Worm (Caenorhabditis elegans) whole organism, L1 larva: Measurements from ENCODE around the gene dct-15.

Experiments used
- C04F5.9 ChIP-seq: sonication (generic microtip); optimal IDR thresholded peaks from 2 replicates; lab custom pipeline; 2016; ENCODE audit warnings: missing genetic modification characterization, missing compliant biosample characterization
- C16A3.4 ChIP-seq: fragments of 150-350 bp; optimal IDR thresholded peaks from 2 replicates; lab custom pipeline; 2014; ENCODE audit warnings: missing biosample characterization, missing genetic modification characterization
- C34B4.2 ChIP-seq: sonication (generic microtip); optimal IDR thresholded peaks from 2 replicates; lab custom pipeline; 2017; ENCODE audit warnings: mild to moderate bottlenecking, missing genetic modification characterization, missing compliant biosample characterization
- Y116A8C.19 ChIP-seq: sonication (generic microtip); optimal IDR thresholded peaks from 2 replicates; lab custom pipeline; 2016; ENCODE audit warnings: missing compliant biosample characterization, missing genetic modification characterization, borderline replicate concordance
- aly-2 ChIP-seq: fragments of 150-350 bp; optimal IDR thresholded peaks from 2 replicates; lab custom pipeline; 2014; ENCODE audit warnings: missing biosample characterization, missing genetic modification characterization
- ceh-82 ChIP-seq, 3 experiments: fragments of 150-350 bp in 1 of 3; sonication (generic microtip) in 2 of 3; optimal IDR thresholded peaks; 2 replicates each; lab custom pipeline; 2014 to 2017; ENCODE audit warnings: missing biosample characterization in 3 of 3, missing genetic modification characterization in 3 of 3
- ceh-88 ChIP-seq: fragments of 200-800 bp; sonication (Bioruptor generic); IDR thresholded peaks from 2 replicates; pipeline ENCODE4 v1.3.6; 2022; ENCODE audit warnings: missing genetic modification characterization, missing compliant biosample characterization
- efl-1 ChIP-seq, 4 experiments: fragments of 150-350 bp; optimal IDR thresholded peaks in 3 of 4; peaks in 1 of 4; 1 replicate in 1 of 4; 2 replicates in 3 of 4; lab custom pipeline; 2014; ENCODE audit warnings: missing biosample characterization in 2 of 4, missing genetic modification characterization in 2 of 4, missing genetic modification reagents in 2 of 4
- egl-27 ChIP-seq, 2 experiments: fragments of 150-350 bp in 1 of 2; sonication (generic microtip); optimal IDR thresholded peaks; 3 replicates each; lab custom pipeline; 2017 to 2018; ENCODE audit warnings: missing biosample characterization in 2 of 2, missing genetic modification characterization in 2 of 2, missing genetic modification reagents in 2 of 2
- elt-2 ChIP-seq: sonication (generic microtip); optimal IDR thresholded peaks from 2 replicates; lab custom pipeline; 2016; ENCODE audit warnings: missing genetic modification characterization, mild to moderate bottlenecking, inconsistent platforms, missing compliant biosample characterization, missing genetic modification reagents
- elt-3 ChIP-seq, 6 experiments: fragments of 150-350 bp in 1 of 6; sonication (generic microtip); optimal IDR thresholded peaks; 2 replicates each; lab custom pipeline; 2017 to 2018; ENCODE audit warnings: missing biosample characterization in 6 of 6, missing genetic modification characterization in 6 of 6, inconsistent platforms in 1 of 6
- ets-5 ChIP-seq: fragments of 200-800 bp; sonication (Bioruptor generic); IDR thresholded peaks from 2 replicates; pipeline ENCODE4 v1.3.6; 2022; ENCODE audit warnings: missing genetic modification characterization, missing compliant biosample characterization
- fkh-10 ChIP-seq: sonication (generic microtip); optimal IDR thresholded peaks from 2 replicates; lab custom pipeline; 2017; ENCODE audit warnings: missing biosample characterization, missing genetic modification reagents, missing genetic modification characterization
- hlh-4 ChIP-seq: sonication (generic microtip); optimal IDR thresholded peaks from 2 replicates; lab custom pipeline; 2016; ENCODE audit warnings: mild to moderate bottlenecking, missing genetic modification characterization, missing compliant biosample characterization
- hpl-2 ChIP-seq: fragments of 150-350 bp; optimal IDR thresholded peaks from 2 replicates; lab custom pipeline; 2014; ENCODE audit warnings: missing biosample characterization, missing genetic modification reagents, missing genetic modification characterization
- jun-1 ChIP-seq: fragments of 150-350 bp; optimal IDR thresholded peaks from 2 replicates; lab custom pipeline; 2014; ENCODE audit warnings: missing biosample characterization, missing genetic modification reagents, missing genetic modification characterization
- lsy-2 ChIP-seq, 2 experiments: fragments of 150-350 bp; optimal IDR thresholded peaks; 2 replicates each; lab custom pipeline; 2014; ENCODE audit warnings: missing biosample characterization in 2 of 2, missing genetic modification characterization in 2 of 2
- mef-2 ChIP-seq: fragments of 150-350 bp; optimal IDR thresholded peaks from 2 replicates; lab custom pipeline; 2014; ENCODE audit warnings: missing biosample characterization, missing genetic modification characterization
- nhr-12 ChIP-seq: sonication (generic microtip); optimal IDR thresholded peaks from 2 replicates; lab custom pipeline; 2017; ENCODE audit warnings: missing biosample characterization, missing genetic modification characterization
- nhr-19 ChIP-seq: fragments of 200-800 bp; sonication (Bioruptor generic); conservative IDR thresholded peaks from 2 replicates; pipeline ENCODE4 v1.3.6; 2022; ENCODE audit warnings: missing genetic modification characterization, missing compliant biosample characterization
- nhr-20 ChIP-seq: sonication (generic microtip); optimal IDR thresholded peaks from 2 replicates; lab custom pipeline; 2016; ENCODE audit warnings: mild to moderate bottlenecking, missing genetic modification characterization, missing compliant biosample characterization
- nhr-237 ChIP-seq: fragments of 150-350 bp; optimal IDR thresholded peaks from 2 replicates; lab custom pipeline; 2014; ENCODE audit warnings: missing biosample characterization, missing genetic modification characterization
- nhr-28 ChIP-seq: fragments of 150-350 bp; optimal IDR thresholded peaks from 2 replicates; lab custom pipeline; 2014; ENCODE audit warnings: missing biosample characterization, missing genetic modification characterization
- nhr-71 ChIP-seq: sonication (generic microtip); optimal IDR thresholded peaks from 2 replicates; lab custom pipeline; 2016; ENCODE audit warnings: mild to moderate bottlenecking, missing genetic modification characterization, moderate library complexity, missing compliant biosample characterization
- nhr-76 ChIP-seq: sonication (generic microtip); optimal IDR thresholded peaks from 2 replicates; lab custom pipeline; 2017; ENCODE audit warnings: missing biosample characterization, missing genetic modification characterization
- nhr-85 ChIP-seq: sonication (generic microtip); peaks from one replicate; lab custom pipeline; 2016; ENCODE audit warnings: missing genetic modification characterization, inconsistent platforms, missing compliant biosample characterization
- nhr-90 ChIP-seq: sonication (generic microtip); optimal IDR thresholded peaks from 2 replicates; lab custom pipeline; 2016; ENCODE audit warnings: mild to moderate bottlenecking, missing genetic modification characterization, missing compliant biosample characterization; ENCODE audit not compliant: poor library complexity
- pqm-1 ChIP-seq: sonication (generic microtip); optimal IDR thresholded peaks from 3 replicates; lab custom pipeline; 2017; ENCODE audit warnings: missing biosample characterization, missing genetic modification characterization
- snpc-4 ChIP-seq: fragments of 150-350 bp; optimal IDR thresholded peaks from 2 replicates; lab custom pipeline; 2014; ENCODE audit warnings: missing biosample characterization, missing genetic modification characterization
- sup-37 ChIP-seq: fragments of 200-800 bp; sonication (Bioruptor generic); optimal IDR thresholded peaks from 2 replicates; lab custom pipeline; 2018; ENCODE audit warnings: mild to moderate bottlenecking, missing genetic modification characterization, missing compliant biosample characterization
- unc-30 ChIP-seq: sonication (generic microtip); optimal IDR thresholded peaks from 2 replicates; lab custom pipeline; 2017; ENCODE audit warnings: missing biosample characterization, missing genetic modification characterization
- unc-62 ChIP-seq: fragments of 150-350 bp; optimal IDR thresholded peaks from 2 replicates; lab custom pipeline; 2014; ENCODE audit warnings: missing biosample characterization, missing genetic modification reagents, missing genetic modification characterization
- unc-86 ChIP-seq: sonication (generic microtip); optimal IDR thresholded peaks from 2 replicates; lab custom pipeline; 2016; ENCODE audit warnings: missing genetic modification characterization, missing compliant biosample characterization
- unc-98 ChIP-seq: fragments of 200-800 bp; sonication (Bioruptor generic); IDR thresholded peaks from 2 replicates; pipeline ENCODE4 v1.3.6; 2022; ENCODE audit warnings: missing genetic modification characterization, missing compliant biosample characterization
- ztf-11 ChIP-seq, 2 experiments: sonication (generic microtip); optimal IDR thresholded peaks; 2 replicates each; lab custom pipeline; 2016 to 2017; ENCODE audit warnings: missing genetic modification characterization in 2 of 2, missing biosample characterization in 1 of 2, missing compliant biosample characterization in 1 of 2
- ztf-4 ChIP-seq: fragments of 150-350 bp; optimal IDR thresholded peaks from 2 replicates; lab custom pipeline; 2014; ENCODE audit warnings: missing biosample characterization, missing genetic modification characterization

Gene dct-15

DNA sequence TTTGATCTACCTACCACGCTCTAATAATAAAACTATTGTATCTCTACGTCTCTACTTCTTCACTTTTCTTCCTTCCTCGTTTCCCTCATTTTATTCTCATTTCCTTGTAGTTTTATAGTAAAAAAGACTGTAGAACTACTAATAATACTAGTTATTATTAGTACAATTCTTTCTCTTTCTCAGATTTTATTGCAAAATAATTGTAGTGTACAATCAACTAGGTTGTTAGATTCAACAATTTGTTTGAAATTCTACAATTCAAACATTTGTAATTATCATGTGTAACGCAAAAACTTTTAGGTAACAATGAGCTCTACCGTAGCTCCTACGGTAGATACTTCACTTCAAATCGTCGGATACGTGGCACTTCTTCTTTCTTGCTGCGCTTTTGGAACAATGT, 45.2 kb upstream of the dct-15 start, which contains the start of gene K07F5.12:
TSS of gene K07F5.12 (plus strand) at position 301 of the 400 bp plus-strand sequence.
- TF ChIP-seq nhr-76 (no peak), unc-86 (tag; lab: Kevin White, UChicago) (no peak), ceh-88 (GFP tag; lab: Robert Waterston, UW) (no peak), Y116A8C.19 (tag; lab: Kevin White, UChicago) (no peak), nhr-85 (tag; lab: Kevin White, UChicago) (no peak), egl-27 (tag; optimal IDR thresholded peaks at IDR 0.05; lab: Kevin White, UChicago) (no peak), snpc-4 (tag; lab: Kevin White, UChicago) (no peak), pqm-1 (tag; lab: Kevin White, UChicago) (no peak), C34B4.2 (tag; lab: Kevin White, UChicago) (no peak), ets-5 (no peak), fkh-10 (GFP tag; lab: Kevin White, UChicago) (no peak), C04F5.9 (tag; lab: Kevin White, UChicago) (no peak), nhr-20 (tag; lab: Kevin White, UChicago) (no peak), mef-2 (tag; lab: Kevin White, UChicago) (no peak), sup-37 (GFP tag; lab: Kevin White, UChicago) (no peak), C16A3.4 (tag; lab: Kevin White, UChicago) (no peak), nhr-19 (GFP tag; lab: Robert Waterston, UW) (no peak), hpl-2 (no peak), jun-1 (tag; lab: Kevin White, UChicago) (no peak), ceh-82 (tag; optimal IDR thresholded peaks at IDR 0.05; lab: Kevin White, UChicago) (no peak)
- TF ChIP-seq, all 84 proteins: peak for 0

DNA sequence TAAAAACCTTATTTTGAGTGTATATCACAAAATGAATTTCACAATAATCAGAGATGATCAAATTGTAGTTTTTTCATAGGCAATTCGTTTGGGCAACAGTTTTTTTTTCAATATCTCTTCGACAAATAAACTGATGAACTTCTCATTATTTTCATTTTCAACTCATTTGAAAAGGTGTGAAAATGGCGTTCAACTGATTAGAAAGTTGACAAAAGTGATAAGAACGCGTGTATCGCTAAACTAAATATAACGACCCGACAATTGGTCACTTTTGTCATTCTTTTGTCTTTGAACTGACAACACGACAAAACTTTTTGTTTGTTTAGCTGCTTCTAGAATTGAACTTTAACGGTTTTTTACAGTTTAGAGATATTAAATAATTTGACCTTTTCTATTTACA, 44.4 kb upstream of the dct-15 start:
- TF ChIP-seq elt-3 (tag; optimal IDR thresholded peaks at IDR 0.05; lab: Kevin White, UChicago), result no peak
- no peak for TF ChIP-seq ztf-11 (tag; optimal IDR thresholded peaks at IDR 0.05; lab: Kevin White, UChicago)
- TF ChIP-seq elt-2 (tag; lab: Kevin White, UChicago), result peak; percentile 5

DNA sequence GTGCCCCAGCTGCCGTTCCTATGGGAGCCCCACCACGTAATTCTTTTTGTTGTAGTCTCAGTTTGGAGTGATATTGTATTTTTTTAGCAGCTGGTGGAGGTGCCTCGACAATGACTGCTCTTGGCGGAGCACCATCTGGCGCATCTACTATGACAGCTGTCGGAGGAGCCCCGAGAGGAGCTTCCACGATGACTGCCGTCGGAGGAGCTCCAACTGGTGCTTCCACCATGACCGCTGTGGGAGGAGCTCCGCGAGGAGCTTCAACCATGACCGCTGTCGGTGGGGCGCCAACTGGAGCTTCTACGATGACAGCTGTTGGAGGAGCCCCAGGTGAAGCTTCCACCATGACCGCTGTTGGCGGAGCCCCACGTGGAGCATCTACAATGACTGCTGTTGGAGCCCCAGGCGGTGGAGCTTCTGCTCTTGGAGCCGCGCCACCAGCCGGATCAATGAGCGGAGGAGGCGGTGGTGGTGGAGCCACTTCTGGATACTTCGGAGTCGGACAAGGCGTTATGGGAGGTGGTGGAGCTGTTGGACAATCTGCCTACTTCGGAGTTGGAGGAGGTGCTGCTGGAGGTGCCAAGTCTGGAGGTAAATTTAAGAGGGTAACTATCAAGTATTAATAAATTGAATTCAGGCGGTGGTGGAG, 42.4 kb upstream of the dct-15 start:
- TF ChIP-seq nhr-76 (no peak), unc-62 (GFP tag; lab: Kevin White, UChicago) (no peak), unc-98 (GFP tag; lab: Robert Waterston, UW) (no peak), elt-3 (tag; optimal IDR thresholded peaks at IDR 0.05; lab: Kevin White, UChicago) (no peak), nhr-90 (tag; lab: Kevin White, UChicago) (no peak), nhr-71 (tag; lab: Kevin White, UChicago) (no peak), unc-30 (tag; lab: Kevin White, UChicago) (no peak), aly-2 (tag; lab: Kevin White, UChicago) (no peak), ztf-4 (tag; lab: Kevin White, UChicago) (no peak), C16A3.4 (tag; lab: Kevin White, UChicago) (no peak), nhr-28 (tag; lab: Kevin White, UChicago) (no peak), lsy-2 (tag; optimal IDR thresholded peaks at IDR 0.05; lab: Kevin White, UChicago) (no peak), nhr-237 (tag; lab: Kevin White, UChicago) (no peak), C04F5.9 (tag; lab: Kevin White, UChicago) (no peak), ceh-88 (GFP tag; lab: Robert Waterston, UW) (no peak), hlh-4 (tag; lab: Kevin White, UChicago) (no peak), nhr-12 (tag; lab: Kevin White, UChicago) (no peak), efl-1 (optimal IDR thresholded peaks at IDR 0.05; lab: Kevin White, UChicago) (no peak), efl-1 (GFP tag; optimal IDR thresholded peaks at IDR 0.05 in 1 of 2; lab: Kevin White, UChicago) (no peak), nhr-19 (GFP tag; lab: Robert Waterston, UW) (no peak)
